Fruit fly (Drosophila melanogaster) whole organism, embryonic: ENCODE results near the gene CG13766.
A peak's percentile ranks its signal among the peaks of the same experiment; 100 is the strongest.

Experiments
- Adf1 ChIP-seq: fragments of 200-800 bp; sonication (Bioruptor generic); IDR thresholded peaks from 2 replicates; pipeline ENCODE4 v1.3.6; 2022; ENCODE audit warnings: missing biosample characterization, missing genetic modification characterization
- CG12219 ChIP-seq: fragments of 200-800 bp; sonication (Bioruptor generic); optimal IDR thresholded peaks from 3 replicates; lab custom pipeline; 2018; ENCODE audit warnings: missing biosample characterization, mild to moderate bottlenecking, missing genetic modification characterization
- CG13296 ChIP-seq: fragments of 200-800 bp; sonication (Bioruptor generic); optimal IDR thresholded peaks from 3 replicates; lab custom pipeline; 2018; ENCODE audit warnings: missing biosample characterization, mild to moderate bottlenecking, missing genetic modification characterization
- CG15011 ChIP-seq: fragments of 200-800 bp; sonication (Bioruptor generic); optimal IDR thresholded peaks from 3 replicates; lab custom pipeline; 2018; ENCODE audit warnings: missing biosample characterization, mild to moderate bottlenecking, missing genetic modification characterization
- CG17186 ChIP-seq: fragments of 200-800 bp; sonication (Bioruptor generic); optimal IDR thresholded peaks from 3 replicates; lab custom pipeline; 2017; ENCODE audit warnings: missing biosample characterization, missing genetic modification reagents, missing genetic modification characterization
- CG31224 ChIP-seq: fragments of 200-800 bp; sonication (Bioruptor generic); IDR thresholded peaks from 2 replicates; pipeline ENCODE4 v1.3.6; 2022; ENCODE audit warnings: missing biosample characterization, missing genetic modification characterization
- CG32767 ChIP-seq: fragments of 200-800 bp; sonication (Bioruptor generic); IDR thresholded peaks from 2 replicates; pipeline ENCODE4 v1.3.6; 2022; ENCODE audit warnings: missing biosample characterization, missing genetic modification characterization
- CG3407 ChIP-seq: fragments of 200-800 bp; sonication (Bioruptor generic); optimal IDR thresholded peaks from 2 replicates; lab custom pipeline; 2018; ENCODE audit warnings: missing biosample characterization, mild to moderate bottlenecking, missing genetic modification characterization
- CG34422 ChIP-seq: fragments of 200-800 bp; sonication (Bioruptor generic); IDR thresholded peaks from 3 replicates; pipeline ENCODE4 v1.3.6; 2022; ENCODE audit warnings: missing biosample characterization, missing genetic modification characterization
- CG4360 ChIP-seq: fragments of 200-800 bp; sonication (Bioruptor generic); IDR thresholded peaks from 2 replicates; pipeline ENCODE4 v1.3.6; 2022; ENCODE audit warnings: missing biosample characterization, missing genetic modification characterization
- CG7556 ChIP-seq: fragments of 200-800 bp; sonication (Bioruptor generic); optimal IDR thresholded peaks from 2 replicates; lab custom pipeline; 2017; ENCODE audit warnings: missing biosample characterization, mild to moderate bottlenecking, missing genetic modification characterization
- CoRest ChIP-seq: fragments of 200-800 bp; sonication (Bioruptor generic); optimal IDR thresholded peaks from 3 replicates; lab custom pipeline; 2018; ENCODE audit warnings: missing biosample characterization, mild to moderate bottlenecking, missing genetic modification characterization, moderate library complexity
- Dll ChIP-seq: fragments of 200-800 bp; sonication (Bioruptor generic); IDR thresholded peaks from 4 replicates; pipeline ENCODE4 v1.3.6; 2022; ENCODE audit warnings: missing biosample characterization, missing genetic modification characterization; ENCODE audit not compliant: partially characterized antibody
- HLH4C ChIP-seq: fragments of 200-800 bp; sonication (Bioruptor generic); IDR thresholded peaks from 3 replicates; pipeline ENCODE4 v1.3.6; 2022; ENCODE audit warnings: missing biosample characterization, missing genetic modification characterization; ENCODE audit not compliant: partially characterized antibody
- Hand ChIP-seq: fragments of 200-800 bp; sonication (Bioruptor generic); optimal IDR thresholded peaks from 2 replicates; lab custom pipeline; 2017; ENCODE audit warnings: mild to moderate bottlenecking, missing biosample characterization, missing genetic modification reagents, missing genetic modification characterization
- Hr51 ChIP-seq, 2 experiments: fragments of 200-800 bp; sonication (Bioruptor generic); optimal IDR thresholded peaks; 2 replicates in 1 of 2; 3 replicates in 1 of 2; lab custom pipeline; 2016 to 2018; ENCODE audit warnings: missing biosample characterization in 2 of 2, missing genetic modification characterization in 2 of 2, mild to moderate bottlenecking in 1 of 2, moderate library complexity in 1 of 2
- Jarid2 ChIP-seq: fragments of 200-800 bp; sonication (Bioruptor generic); optimal IDR thresholded peaks from 3 replicates; lab custom pipeline; 2017; ENCODE audit warnings: mild to moderate bottlenecking, missing biosample characterization, missing genetic modification reagents, missing genetic modification characterization
- Med ChIP-seq: fragments of 200-800 bp; sonication (Bioruptor generic); peaks from one replicate; lab custom pipeline; 2016; ENCODE audit warnings: missing biosample characterization, missing genetic modification characterization, mild to moderate bottlenecking, inconsistent platforms, moderate library complexity
- Mes4 ChIP-seq: fragments of 200-800 bp; sonication (Bioruptor generic); optimal IDR thresholded peaks from 2 replicates; lab custom pipeline; 2016; ENCODE audit warnings: missing biosample characterization, missing genetic modification characterization
- Nf-YB ChIP-seq: fragments of 200-800 bp; sonication (Bioruptor generic); optimal IDR thresholded peaks from 3 replicates; lab custom pipeline; 2019; ENCODE audit warnings: missing biosample characterization, mild to moderate bottlenecking, missing genetic modification characterization, moderate library complexity
- Scr ChIP-seq: fragments of 200-800 bp; sonication (Bioruptor generic); IDR thresholded peaks from 2 replicates; pipeline ENCODE4 v1.3.6; 2022; ENCODE audit warnings: missing biosample characterization, missing genetic modification characterization; ENCODE audit not compliant: partially characterized antibody
- Stat92E ChIP-seq, 3 experiments: fragments of >200 bp in 2 of 3; fragments of 200-800 bp in 1 of 3; sonication (Bioruptor generic) in 1 of 3; optimal IDR thresholded peaks; 2 replicates each; lab custom pipeline; 2017 to 2019; ENCODE audit warnings: missing biosample characterization in 3 of 3, missing genetic modification characterization in 3 of 3, mild to moderate bottlenecking in 1 of 3, moderate library complexity in 1 of 3
- ato ChIP-seq: fragments of 200-800 bp; sonication (Bioruptor generic); IDR thresholded peaks from 2 replicates; pipeline ENCODE4 v1.3.6; 2022; ENCODE audit warnings: missing biosample characterization, missing genetic modification characterization; ENCODE audit not compliant: partially characterized antibody
- bsh ChIP-seq, 2 experiments: fragments of 200-800 bp; sonication (Bioruptor generic); optimal IDR thresholded peaks; 2 replicates each; lab custom pipeline; 2017 to 2018; ENCODE audit warnings: mild to moderate bottlenecking in 2 of 2, missing biosample characterization in 2 of 2, missing genetic modification characterization in 2 of 2, moderate library complexity in 1 of 2
- caup ChIP-seq: fragments of 200-800 bp; sonication (Bioruptor generic); optimal IDR thresholded peaks from 3 replicates; lab custom pipeline; 2017; ENCODE audit warnings: missing biosample characterization, mild to moderate bottlenecking, missing genetic modification characterization, moderate library complexity; ENCODE audit not compliant: severe bottlenecking
- cg ChIP-seq: fragments of 200-800 bp; sonication (Bioruptor generic); optimal IDR thresholded peaks from 3 replicates; lab custom pipeline; 2019; ENCODE audit warnings: missing biosample characterization, mild to moderate bottlenecking, missing genetic modification characterization, moderate library complexity
- eve ChIP-seq, 2 experiments: fragments of >200 bp; optimal IDR thresholded peaks; 2 replicates each; lab custom pipeline; 2017; ENCODE audit warnings: missing biosample characterization in 2 of 2, missing genetic modification characterization in 2 of 2
- ewg ChIP-seq: fragments of 200-800 bp; sonication (Bioruptor generic); optimal IDR thresholded peaks from 3 replicates; lab custom pipeline; 2017; ENCODE audit warnings: mild to moderate bottlenecking, missing biosample characterization, missing genetic modification reagents, missing genetic modification characterization
- ftz-f1 ChIP-seq: fragments of 200-800 bp; sonication (Bioruptor generic); optimal IDR thresholded peaks from 2 replicates; lab custom pipeline; 2016; ENCODE audit warnings: missing biosample characterization, missing genetic modification characterization
- hkb ChIP-seq, 2 experiments: fragments of 200-800 bp in 1 of 2; fragments of >200 bp in 1 of 2; sonication (Bioruptor generic) in 1 of 2; IDR thresholded peaks in 1 of 2; optimal IDR thresholded peaks in 1 of 2; 2 replicates each; pipeline versions ENCODE4 v1.3.6 to Lab custom; 2017 to 2022; ENCODE audit warnings: missing biosample characterization in 1 of 2, missing genetic modification characterization in 1 of 2
- ind ChIP-seq: fragments of 200-800 bp; sonication (Bioruptor generic); optimal IDR thresholded peaks from 3 replicates; lab custom pipeline; 2016; ENCODE audit warnings: missing biosample characterization, missing genetic modification characterization
- nau ChIP-seq: fragments of 200-800 bp; sonication (Bioruptor generic); optimal IDR thresholded peaks from 3 replicates; lab custom pipeline; 2017; ENCODE audit warnings: missing biosample characterization, mild to moderate bottlenecking, missing genetic modification characterization, missing genetic modification reagents
- pan ChIP-seq, 4 experiments: fragments of >200 bp in 3 of 4; fragments of 200-800 bp in 1 of 4; sonication (Bioruptor generic) in 1 of 4; optimal IDR thresholded peaks in 3 of 4; IDR thresholded peaks in 1 of 4; 2 replicates each; pipeline versions ENCODE4 v1.3.6 to Lab custom; 2017 to 2022; ENCODE audit warnings: missing biosample characterization in 2 of 4, missing genetic modification characterization in 2 of 4, mixed read lengths in 1 of 4
- pros ChIP-seq: fragments of 200-800 bp; sonication (Bioruptor generic); optimal IDR thresholded peaks from 3 replicates; lab custom pipeline; 2019; ENCODE audit warnings: missing biosample characterization, mild to moderate bottlenecking, missing genetic modification characterization, moderate library complexity
- pzg ChIP-seq: fragments of 200-800 bp; sonication (Bioruptor generic); optimal IDR thresholded peaks from 3 replicates; lab custom pipeline; 2018; ENCODE audit warnings: missing biosample characterization, mild to moderate bottlenecking, missing genetic modification characterization, moderate library complexity
- sd ChIP-seq: fragments of 200-800 bp; sonication (Bioruptor generic); optimal IDR thresholded peaks from 3 replicates; lab custom pipeline; 2018; ENCODE audit warnings: missing biosample characterization, mild to moderate bottlenecking, missing genetic modification characterization, moderate library complexity
- slbo ChIP-seq: fragments of 200-800 bp; sonication (Bioruptor generic); IDR thresholded peaks from 2 replicates; pipeline ENCODE4 v1.3.6; 2022; ENCODE audit warnings: missing biosample characterization, missing genetic modification characterization
- sqz ChIP-seq: fragments of 200-800 bp; sonication (Bioruptor generic); optimal IDR thresholded peaks from 3 replicates; lab custom pipeline; 2018; ENCODE audit warnings: missing biosample characterization, mild to moderate bottlenecking, missing genetic modification characterization
- tio ChIP-seq: fragments of 200-800 bp; sonication (Bioruptor generic); optimal IDR thresholded peaks from 2 replicates; lab custom pipeline; 2017; ENCODE audit warnings: missing biosample characterization, missing genetic modification characterization, inconsistent platforms
- trem ChIP-seq: fragments of 200-800 bp; optimal IDR thresholded peaks from 3 replicates; lab custom pipeline; 2019; ENCODE audit warnings: missing biosample characterization, mild to moderate bottlenecking, missing genetic modification characterization, moderate library complexity
- vnd ChIP-seq: fragments of 200-800 bp; sonication (Bioruptor generic); IDR thresholded peaks from 3 replicates; pipeline ENCODE4 v1.3.6; 2022; ENCODE audit warnings: missing biosample characterization, missing genetic modification characterization; ENCODE audit not compliant: partially characterized antibody
- zen ChIP-seq: fragments of 200-800 bp; sonication (Bioruptor generic); optimal IDR thresholded peaks from 3 replicates; lab custom pipeline; 2018; ENCODE audit warnings: missing biosample characterization, mild to moderate bottlenecking, missing genetic modification characterization, moderate library complexity

CG13766 gene

dm6 chr2L:6539623-6540381 is 26.2 kb downstream of the CG13766 start (continued):
- TF ChIP-seq vnd (GFP tag; lab: Robert Waterston, UW) (peak; percentile 49; the same call in 1 of the 3 replicates), eve (GFP tag; optimal IDR thresholded peaks at IDR 0.05; lab: Kevin White, UChicago) (peak in 1 of 2 experiments; percentile 51), CG3407 (GFP tag; lab: Kevin White, UChicago) (peak; percentile 16)

- TF ChIP-seq Mes4 (no peak), CG4360 (GFP tag; lab: Robert Waterston, UW) (0 out of 2 replicates have a peak, but pooled peaks have one; percentile 9), CG7556 (no peak), CoRest (tag; lab: Kevin White, UChicago) (no peak), ftz-f1 (no peak), zen (tag; lab: Kevin White, UChicago) (no peak), Dll (GFP tag; lab: Robert Waterston, UW) (0 out of 4 replicates have a peak, but pooled peaks have one; percentile 28), tio (GFP tag; lab: Kevin White, UChicago) (no peak), Med (GFP tag; lab: Kevin White, UChicago) (peak; percentile 72), pan (optimal IDR thresholded peaks at IDR 0.05; lab: Kevin White, UChicago) (no peak), pan (GFP tag; optimal IDR thresholded peaks at IDR 0.05 in 1 of 2, IDR thresholded peaks at IDR 0.05 in 1 of 2) (no peak), ewg (GFP tag; lab: Kevin White, UChicago) (peak; percentile 33), slbo (GFP tag; lab: Robert Waterston, UW) (no peak), cg (GFP tag; lab: Kevin White, UChicago) (peak; percentile 26), trem (tag; lab: Kevin White, UChicago) (peak; percentile 15), pzg (no peak), hkb (optimal IDR thresholded peaks at IDR 0.05; lab: Kevin White, UChicago) (no peak), hkb (GFP tag; IDR thresholded peaks at IDR 0.05; lab: Robert Waterston, UW) (no peak), CG32767 (GFP tag; lab: Robert Waterston, UW) (0 out of 2 replicates have a peak, but pooled peaks have one; percentile 31), CG31224 (GFP tag; lab: Robert Waterston, UW) (no peak), HLH4C (GFP tag; lab: Robert Waterston, UW) (peak; percentile 31; the same call in 1 of the 3 replicates), CG12219 (no peak), bsh (GFP tag; optimal IDR thresholded peaks at IDR 0.05; lab: Kevin White, UChicago) (no peak), pros (GFP tag; lab: Kevin White, UChicago) (peak; percentile 66), Stat92E (GFP tag; optimal IDR thresholded peaks at IDR 0.05; lab: Kevin White, UChicago) (peak in 1 of 3 experiments; percentile 13), Nf-YB (peak; percentile 97), caup (no peak), CG17186 (GFP tag; lab: Kevin White, UChicago) (no peak), CG13296 (GFP tag; lab: Kevin White, UChicago) (no peak), Hr51 (GFP tag; optimal IDR thresholded peaks at IDR 0.05; lab: Kevin White, UChicago) (no peak), Adf1 (GFP tag; lab: Robert Waterston, UW) (peak; percentile 94), Hand (no peak), sqz (GFP tag; lab: Kevin White, UChicago) (peak; percentile 84), CG34422 (GFP tag; lab: Robert Waterston, UW) (peak; percentile 27; the same call in 1 of the 3 replicates), nau (GFP tag; lab: Kevin White, UChicago) (no peak), CG15011 (GFP tag; lab: Kevin White, UChicago) (no peak), sd (peak; percentile 74), Jarid2 (GFP tag; lab: Kevin White, UChicago) (peak; percentile 89), Scr (GFP tag; lab: Robert Waterston, UW) (peak; percentile 47; the same call in 1 of the 2 replicates), ato (GFP tag; lab: Robert Waterston, UW) (peak; percentile 37; the same call in 1 of the 2 replicates), ind (no peak)
These were observed 29.9 kb downstream of the CG13766 start for dm6 chr2L:6536044-6536581.
